Fruit fly (Drosophila melanogaster) whole organism, wandering third instar larva: ENCODE measurements around the gene CG32147.

ENCODE experiments used
- OdsH ChIP-seq: fragments of 200-800 bp; sonication (Bioruptor generic); optimal IDR thresholded peaks from 2 replicates; lab custom pipeline; 2016; ENCODE audit warnings: missing biosample characterization, mild to moderate bottlenecking, missing genetic modification characterization
- dmrt93B ChIP-seq: fragments of 200-800 bp; sonication (Bioruptor generic); optimal IDR thresholded peaks from 2 replicates; lab custom pipeline; 2018; ENCODE audit warnings: missing biosample characterization, mild to moderate bottlenecking, missing genetic modification characterization
- usp ChIP-seq: fragments of >200 bp; optimal IDR thresholded peaks from 2 replicates; lab custom pipeline; 2017; ENCODE audit warnings: missing biosample characterization, missing genetic modification characterization

DNA sequence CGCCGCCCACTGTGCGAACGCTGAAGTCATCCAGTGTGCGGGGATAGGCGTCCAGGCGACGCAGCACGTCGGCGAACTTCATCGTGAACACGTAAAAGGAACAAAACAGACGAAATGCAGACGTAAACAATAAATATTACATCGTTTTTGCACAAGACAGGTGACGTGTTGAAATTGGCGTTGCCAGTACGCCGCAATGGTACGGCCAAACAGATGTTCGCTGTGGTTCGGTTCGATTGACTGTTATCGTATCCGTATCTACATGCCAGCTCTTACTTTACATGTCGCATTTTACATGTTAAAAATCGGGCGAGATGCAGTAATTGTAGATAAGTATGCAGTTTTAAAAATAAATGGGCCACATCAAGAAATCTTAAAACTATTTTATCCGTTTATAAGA is 19.6 kb upstream of the CG32147 start, which contains the start of gene CG7011:
- TF ChIP-seq usp (GFP tag; lab: Kevin White, UChicago), result no peak
- TF ChIP-seq OdsH (GFP tag; lab: Kevin White, UChicago), result no peak
- no peak for TF ChIP-seq dmrt93B (GFP tag; lab: Kevin White, UChicago)
